Worm (Caenorhabditis elegans) whole organism, young adult: ENCODE data around the gene T22B2.2.
A peak's percentile ranks its signal among the peaks of the same experiment; 100 is the strongest.

Source experiments
- B0336.3 ChIP-seq: fragments of 200-800 bp; sonication (Bioruptor generic); IDR thresholded peaks from 2 replicates; pipeline ENCODE4 v1.3.6; 2022; ENCODE audit warnings: missing genetic modification characterization, missing compliant biosample characterization
- C06A6.2 ChIP-seq: fragments of 200-800 bp; sonication (Bioruptor generic); conservative IDR thresholded peaks from 2 replicates; pipeline ENCODE4 v1.3.6; 2022; ENCODE audit warnings: missing genetic modification characterization, missing compliant biosample characterization
- F22D6.2 ChIP-seq: sonication (generic microtip); optimal IDR thresholded peaks from 2 replicates; lab custom pipeline; 2016; ENCODE audit warnings: mild to moderate bottlenecking, missing genetic modification characterization, missing compliant biosample characterization
- Y53G8AR.9 ChIP-seq: fragments of 200-800 bp; sonication (Bioruptor generic); conservative IDR thresholded peaks from 2 replicates; pipeline ENCODE4 v1.3.6; 2022; ENCODE audit warnings: missing genetic modification reagents, missing genetic modification characterization, missing compliant biosample characterization
- attf-6 ChIP-seq: fragments of 200-800 bp; sonication (Bioruptor generic); IDR thresholded peaks from 2 replicates; pipeline ENCODE4 v1.3.6; 2022; ENCODE audit warnings: missing genetic modification reagents, missing genetic modification characterization, missing compliant biosample characterization
- hrde-1 ChIP-seq: sonication (generic microtip); optimal IDR thresholded peaks from 2 replicates; lab custom pipeline; 2016; ENCODE audit warnings: missing genetic modification characterization, mild to moderate bottlenecking, missing compliant biosample characterization, moderate library complexity, missing genotype, missing genetic modification reagents, borderline replicate concordance
- lir-1 ChIP-seq: fragments of 200-800 bp; sonication (Bioruptor generic); conservative IDR thresholded peaks from 2 replicates; pipeline ENCODE4 v1.3.6; 2022; ENCODE audit warnings: missing genetic modification reagents, missing genetic modification characterization, missing compliant biosample characterization
- madf-10 ChIP-seq: sonication (generic microtip); optimal IDR thresholded peaks from 2 replicates; lab custom pipeline; 2016; ENCODE audit warnings: mild to moderate bottlenecking, missing genetic modification characterization, missing compliant biosample characterization
- unc-130 ChIP-seq: sonication (generic microtip); optimal IDR thresholded peaks from 2 replicates; lab custom pipeline; 2016; ENCODE audit warnings: missing genetic modification reagents, missing genetic modification characterization, missing compliant biosample characterization
- zim-3 ChIP-seq: sonication (generic microtip); optimal IDR thresholded peaks from 2 replicates; lab custom pipeline; 2017; ENCODE audit warnings: mild to moderate bottlenecking, missing genetic modification characterization, moderate library complexity, missing compliant biosample characterization

The T22B2.2 gene

DNA sequence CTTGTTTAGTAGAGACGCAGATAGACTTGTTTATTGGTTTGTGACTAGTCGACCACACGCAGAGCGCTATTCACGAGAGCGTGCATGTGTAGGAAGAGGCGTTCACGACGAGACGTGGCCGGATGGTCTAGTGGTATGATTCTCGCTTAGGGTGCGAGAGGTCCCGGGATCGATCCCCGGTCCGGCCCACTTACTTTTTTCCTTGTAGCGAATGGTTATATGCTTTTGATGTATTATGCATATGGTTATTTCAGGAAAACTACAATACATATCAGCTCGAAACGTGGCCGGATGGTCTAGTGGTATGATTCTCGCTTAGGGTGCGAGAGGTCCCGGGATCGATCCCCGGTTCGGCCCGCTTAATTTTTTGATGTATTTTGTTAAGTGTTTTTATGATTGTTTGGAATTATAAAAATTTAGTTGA is 49.8 kb downstream of the T22B2.2 start (continued):
- TF ChIP-seq unc-130 (GFP tag; lab: Kevin White, UChicago): peak; percentile 2
- TF ChIP-seq lir-1 (GFP tag; lab: Robert Waterston, UW): peak; percentile 86
- TF ChIP-seq C06A6.2: no peak
- TF ChIP-seq attf-6 (GFP tag; lab: Robert Waterston, UW): peak; percentile 81; the same call in 1 of the 2 replicates
- peak; percentile 73 for TF ChIP-seq madf-10 (tag; lab: Kevin White, UChicago)
- TF ChIP-seq F22D6.2 (tag; lab: Kevin White, UChicago): no peak
- peak; percentile 70 for TF ChIP-seq B0336.3 (GFP tag; lab: Robert Waterston, UW)

DNA sequence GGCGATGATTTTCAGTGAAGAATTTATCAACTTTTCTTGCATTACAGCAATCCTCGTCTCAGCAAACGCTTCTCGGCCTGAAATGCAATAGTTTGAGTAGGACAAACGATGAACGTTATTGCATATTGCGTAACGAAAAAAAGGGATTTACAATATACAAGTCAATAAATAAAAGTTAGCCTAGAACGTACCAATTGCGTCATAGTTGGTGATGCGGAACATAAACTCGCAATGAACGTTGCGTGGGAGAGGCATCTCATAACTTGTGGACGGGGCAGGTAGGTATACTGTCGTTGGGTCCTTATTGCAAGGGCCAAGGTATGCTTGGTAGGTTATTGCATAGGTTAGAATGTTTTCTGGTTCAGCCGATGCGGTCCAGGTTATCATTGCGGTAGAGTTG is 50.6 kb downstream of the T22B2.2 start:
- peak; percentile 20 for TF ChIP-seq zim-3 (tag; lab: Kevin White, UChicago)
- TF ChIP-seq hrde-1 (tag; lab: Kevin White, UChicago): no peak
- TF ChIP-seq Y53G8AR.9: 0 out of 2 replicates have a peak, but pooled peaks have one; percentile 29
